Worm (Caenorhabditis elegans) whole organism, L1 larva: ENCODE results near the gene hlh-27.

Experiments used
- ama-1 ChIP-seq: fragments of 150-350 bp; optimal IDR thresholded peaks from 2 replicates; lab custom pipeline; 2014
- dpl-1 ChIP-seq, 3 experiments: fragments of 150-350 bp in 2 of 3; sonication (generic microtip) in 1 of 3; optimal IDR thresholded peaks; 2 replicates each; lab custom pipeline; 2014 to 2017; ENCODE audit warnings: missing biosample characterization in 3 of 3, missing genetic modification characterization in 3 of 3, missing genetic modification reagents in 3 of 3
- fkh-10 ChIP-seq: sonication (generic microtip); optimal IDR thresholded peaks from 2 replicates; lab custom pipeline; 2017; ENCODE audit warnings: missing biosample characterization, missing genetic modification reagents, missing genetic modification characterization
- fos-1 ChIP-seq: fragments of 150-350 bp; optimal IDR thresholded peaks from 2 replicates; lab custom pipeline; 2014; ENCODE audit warnings: missing biosample characterization, missing genetic modification characterization
- nhr-47 ChIP-seq: sonication (generic microtip); optimal IDR thresholded peaks from 2 replicates; lab custom pipeline; 2016; ENCODE audit warnings: mild to moderate bottlenecking, missing genetic modification characterization, moderate library complexity, missing compliant biosample characterization
- nhr-84 ChIP-seq: sonication (generic microtip); optimal IDR thresholded peaks from 2 replicates; lab custom pipeline; 2017; ENCODE audit warnings: missing biosample characterization, missing genetic modification characterization
- nhr-85 ChIP-seq: sonication (generic microtip); peaks from one replicate; lab custom pipeline; 2016; ENCODE audit warnings: missing genetic modification characterization, inconsistent platforms, missing compliant biosample characterization
- pqm-1 ChIP-seq: sonication (generic microtip); optimal IDR thresholded peaks from 3 replicates; lab custom pipeline; 2017; ENCODE audit warnings: missing biosample characterization, missing genetic modification characterization
- sptf-1 ChIP-seq: fragments of 150-350 bp; optimal IDR thresholded peaks from 2 replicates; lab custom pipeline; 2014; ENCODE audit warnings: missing biosample characterization, missing genetic modification characterization
- unc-86 ChIP-seq: sonication (generic microtip); optimal IDR thresholded peaks from 2 replicates; lab custom pipeline; 2016; ENCODE audit warnings: missing genetic modification characterization, missing compliant biosample characterization
- vab-15 ChIP-seq: sonication (generic microtip); optimal IDR thresholded peaks from 2 replicates; lab custom pipeline; 2017; ENCODE audit warnings: missing genotype, mild to moderate bottlenecking, missing genetic modification characterization, missing compliant biosample characterization

- no peak for TF ChIP-seq unc-86 (tag; lab: Kevin White, UChicago)
- no peak for TF ChIP-seq fkh-10 (GFP tag; lab: Kevin White, UChicago)
- no peak for TF ChIP-seq pqm-1 (tag; lab: Kevin White, UChicago)
- TF ChIP-seq dpl-1 (GFP tag; optimal IDR thresholded peaks at IDR 0.05; lab: Kevin White, UChicago) = no peak
- TF ChIP-seq nhr-85 (tag; lab: Kevin White, UChicago) = no peak
- no peak for TF ChIP-seq fos-1 (tag; lab: Kevin White, UChicago)
- TF ChIP-seq sptf-1 (tag; lab: Kevin White, UChicago) = no peak
- TF ChIP-seq ama-1 (lab: Kevin White, UChicago) = no peak
- no peak for TF ChIP-seq nhr-84
- no peak for TF ChIP-seq nhr-47
- TF ChIP-seq vab-15 (tag; lab: Kevin White, UChicago) = no peak
These were observed 24.5 kb downstream of the hlh-27 start, which contains the start of gene ZK177.3 for ce11 chrII:5515542-5515941.
